Worm (Caenorhabditis elegans) whole organism, dauer: ENCODE data around the gene F57G12.1.

ENCODE experiments used
- unc-62 ChIP-seq: sonication (generic microtip); optimal IDR thresholded peaks from 2 replicates; lab custom pipeline; 2017; ENCODE audit warnings: missing biosample characterization, missing genetic modification reagents, missing genetic modification characterization

The F57G12.1 gene

ce11 chrX:12171631-12172348 lies at the start of gene F57G12.1:
Gene F57G12.1, minus strand, starts transcription at chrX:12171681.
- TF ChIP-seq unc-62, result no peak

- TF ChIP-seq unc-62, result no peak
Observed at ce11 chrX:12219477-12219876, 48.0 kb upstream of the F57G12.1 start, which contains the start of gene cest-8. Gene cest-8, plus strand, starts transcription at chrX:12219660.

ce11 chrX:12216943-12217342 lies 45.5 kb upstream of the F57G12.1 start, which contains the start of gene C23H4.8:
Gene C23H4.8, plus strand, starts transcription at chrX:12217243.
- TF ChIP-seq unc-62, result no peak

ce11 chrX:12212801-12213200 lies 41.3 kb upstream of the F57G12.1 start, which contains the start of gene cab-1:
Gene cab-1, minus strand, starts transcription at chrX:12212901.
- no peak for TF ChIP-seq unc-62

- TF ChIP-seq unc-62, result no peak
Observed at ce11 chrX:12210145-12211032, 38.9 kb upstream of the F57G12.1 start.

- TF ChIP-seq unc-62, result no peak
Observed at ce11 chrX:12207078-12207477, 35.6 kb upstream of the F57G12.1 start.

- TF ChIP-seq unc-62, result no peak
Observed at ce11 chrX:12205478-12206059, 34.1 kb upstream of the F57G12.1 start.

ce11 chrX:12204334-12204733 lies 32.9 kb upstream of the F57G12.1 start:
- TF ChIP-seq unc-62, result no peak

- TF ChIP-seq unc-62, result no peak
Observed at ce11 chrX:12201840-12202239, 30.4 kb upstream of the F57G12.1 start.

- no peak for TF ChIP-seq unc-62
Observed at ce11 chrX:12201435-12201834, 30.0 kb upstream of the F57G12.1 start.

ce11 chrX:12200577-12200976 lies 29.1 kb upstream of the F57G12.1 start:
- TF ChIP-seq unc-62, result no peak

- TF ChIP-seq unc-62, result no peak
Observed at ce11 chrX:12198298-12198697, 26.8 kb upstream of the F57G12.1 start.

- no peak for TF ChIP-seq unc-62
Observed at ce11 chrX:12197367-12197766, 25.9 kb upstream of the F57G12.1 start.

ce11 chrX:12188280-12189071 lies 17.0 kb upstream of the F57G12.1 start:
- no peak for TF ChIP-seq unc-62

ce11 chrX:12186592-12186991 lies 15.1 kb upstream of the F57G12.1 start:
- no peak for TF ChIP-seq unc-62

- TF ChIP-seq unc-62, result no peak
Observed at ce11 chrX:12185847-12186559, 14.5 kb upstream of the F57G12.1 start.
